Fruit fly (Drosophila melanogaster) whole organism, wandering third instar larva: ENCODE data around the gene pzg.

Experiments
- Abd-B ChIP-seq: fragments of >200 bp; optimal IDR thresholded peaks from 2 replicates; lab custom pipeline; 2017; ENCODE audit warnings: missing biosample characterization, missing genetic modification characterization
- CG32264 ChIP-seq: fragments of 200-800 bp; sonication (Bioruptor generic); optimal IDR thresholded peaks from 2 replicates; lab custom pipeline; 2016; ENCODE audit warnings: missing biosample characterization, missing genetic modification characterization
- CG9705 ChIP-seq: fragments of 200-800 bp; sonication (Bioruptor generic); optimal IDR thresholded peaks from 2 replicates; lab custom pipeline; 2018; ENCODE audit warnings: missing biosample characterization, mild to moderate bottlenecking, missing genetic modification characterization
- CrebA ChIP-seq: fragments of 200-800 bp; sonication (Bioruptor generic); optimal IDR thresholded peaks from 2 replicates; lab custom pipeline; 2016; ENCODE audit warnings: missing biosample characterization, mild to moderate bottlenecking, missing genetic modification characterization, borderline replicate concordance
- Dfd ChIP-seq: fragments of >200 bp; optimal IDR thresholded peaks from 2 replicates; lab custom pipeline; 2017; ENCODE audit warnings: missing biosample characterization, missing genetic modification characterization
- Dif ChIP-seq: fragments of 200-275, 200-300 bp; sonication (Bioruptor generic); optimal IDR thresholded peaks from 2 replicates; lab custom pipeline; 2018; ENCODE audit warnings: missing biosample characterization, missing genetic modification characterization; ENCODE audit not compliant: partially characterized antibody
- GATAd ChIP-seq: sonication (Bioruptor generic); optimal IDR thresholded peaks from 2 replicates; lab custom pipeline; 2016; ENCODE audit warnings: missing biosample characterization, missing genetic modification characterization
- HLH106 ChIP-seq: fragments of 200-800 bp; optimal IDR thresholded peaks from 3 replicates; lab custom pipeline; 2019; ENCODE audit warnings: missing biosample characterization, mild to moderate bottlenecking, missing genetic modification characterization, moderate library complexity
- Hnf4 ChIP-seq: fragments of 200-800 bp; sonication (Bioruptor generic); optimal IDR thresholded peaks from 2 replicates; lab custom pipeline; 2016; ENCODE audit warnings: missing biosample characterization, mild to moderate bottlenecking, missing genetic modification characterization
- Hr78 ChIP-seq: fragments of >200 bp; optimal IDR thresholded peaks from 2 replicates; lab custom pipeline; 2017; ENCODE audit warnings: missing biosample characterization, missing genetic modification characterization
- Hr83 ChIP-seq: fragments of 200-300 bp; sonication (Bioruptor generic); optimal IDR thresholded peaks from 2 replicates; lab custom pipeline; 2016; ENCODE audit warnings: missing biosample characterization, mild to moderate bottlenecking, missing genetic modification characterization, moderate library complexity; ENCODE audit not compliant: poor library complexity, severe bottlenecking
- Jra ChIP-seq: sonication (Bioruptor generic); optimal IDR thresholded peaks from 2 replicates; lab custom pipeline; 2016; ENCODE audit warnings: missing biosample characterization, missing genetic modification characterization
- Mio ChIP-seq: sonication (Bioruptor generic); optimal IDR thresholded peaks from 2 replicates; lab custom pipeline; 2016; ENCODE audit warnings: missing biosample characterization, missing genetic modification characterization
- Myc ChIP-seq: fragments of >200 bp; optimal IDR thresholded peaks from 2 replicates; lab custom pipeline; 2017
- N ChIP-seq: fragments of >200 bp; optimal IDR thresholded peaks from 2 replicates; lab custom pipeline; 2018; ENCODE audit warnings: missing biosample characterization, missing external identifiers, missing genetic modification characterization
- OdsH ChIP-seq: fragments of 200-800 bp; sonication (Bioruptor generic); optimal IDR thresholded peaks from 2 replicates; lab custom pipeline; 2016; ENCODE audit warnings: missing biosample characterization, mild to moderate bottlenecking, missing genetic modification characterization
- Rel ChIP-seq, 2 experiments: fragments of 200-800 bp; sonication (Bioruptor generic) in 1 of 2; optimal IDR thresholded peaks; 2 replicates in 1 of 2; 3 replicates in 1 of 2; lab custom pipeline; 2016 to 2019; ENCODE audit warnings: mild to moderate bottlenecking in 2 of 2, missing biosample characterization in 2 of 2, missing genetic modification characterization in 2 of 2, moderate library complexity in 1 of 2
- Sp1 ChIP-seq: fragments of 200-800 bp; sonication (Bioruptor generic); optimal IDR thresholded peaks from 3 replicates; lab custom pipeline; 2019; ENCODE audit warnings: missing biosample characterization, mild to moderate bottlenecking, missing genetic modification characterization, moderate library complexity
- Vsx2 ChIP-seq: fragments of 200-300, 225-300 bp; sonication (Bioruptor generic); optimal IDR thresholded peaks from 2 replicates; lab custom pipeline; 2018; ENCODE audit warnings: missing biosample characterization, missing genetic modification characterization; ENCODE audit not compliant: partially characterized antibody
- br ChIP-seq: fragments of 200-800 bp; sonication (Bioruptor generic); optimal IDR thresholded peaks from 2 replicates; lab custom pipeline; 2016; ENCODE audit warnings: missing biosample characterization, missing genetic modification characterization
- brk ChIP-seq: fragments of 200-800 bp; sonication (Bioruptor generic); optimal IDR thresholded peaks from 2 replicates; lab custom pipeline; 2016; ENCODE audit warnings: missing biosample characterization, mild to moderate bottlenecking, missing genetic modification characterization
- dl ChIP-seq, 2 experiments: fragments of 175-275, 200-275 bp in 1 of 2; fragments of 200-275 bp in 1 of 2; sonication (Bioruptor generic); optimal IDR thresholded peaks; lab custom pipeline; 2018; ENCODE audit warnings: mild to moderate bottlenecking in 2 of 2, missing biosample characterization in 2 of 2, missing genetic modification characterization in 2 of 2, moderate library complexity in 2 of 2; ENCODE audit not compliant: partially characterized antibody in 2 of 2, insufficient read depth in 1 of 2
- dmrt93B ChIP-seq: fragments of 200-800 bp; sonication (Bioruptor generic); optimal IDR thresholded peaks from 2 replicates; lab custom pipeline; 2018; ENCODE audit warnings: missing biosample characterization, mild to moderate bottlenecking, missing genetic modification characterization
- dsf ChIP-seq: sonication (Bioruptor generic); optimal IDR thresholded peaks from 2 replicates; lab custom pipeline; 2016; ENCODE audit warnings: missing biosample characterization, missing genetic modification characterization, borderline replicate concordance
- ey ChIP-seq: fragments of 200-800 bp; sonication (Bioruptor generic); optimal IDR thresholded peaks from 2 replicates; lab custom pipeline; 2016; ENCODE audit warnings: missing biosample characterization, missing genetic modification characterization
- foxo ChIP-seq, 2 experiments: fragments of 200-800 bp; sonication (Bioruptor generic); optimal IDR thresholded peaks; 2 replicates in 1 of 2; 3 replicates in 1 of 2; lab custom pipeline; 2016 to 2017; ENCODE audit warnings: missing biosample characterization in 2 of 2, missing genetic modification characterization in 2 of 2
- fru ChIP-seq: fragments of 200-800 bp; sonication (Bioruptor generic); optimal IDR thresholded peaks from 3 replicates; lab custom pipeline; 2016; ENCODE audit warnings: missing biosample characterization, mild to moderate bottlenecking, missing genetic modification characterization
- h ChIP-seq: fragments of 200-800 bp; sonication (Bioruptor generic); optimal IDR thresholded peaks from 3 replicates; lab custom pipeline; 2016; ENCODE audit warnings: missing biosample characterization, mild to moderate bottlenecking, missing genetic modification characterization
- jim ChIP-seq: fragments of 175-275, 200-325 bp; sonication (Bioruptor generic); optimal IDR thresholded peaks from 2 replicates; lab custom pipeline; 2016; ENCODE audit warnings: missing biosample characterization, mild to moderate bottlenecking, missing genetic modification characterization
- lola ChIP-seq: fragments of >200 bp; optimal IDR thresholded peaks from 2 replicates; lab custom pipeline; 2017; ENCODE audit warnings: missing biosample characterization, missing genetic modification characterization
- pan ChIP-seq: fragments of >200 bp; optimal IDR thresholded peaks from 2 replicates; lab custom pipeline; 2017
- psq ChIP-seq: fragments of 200-800 bp; sonication (Bioruptor generic); optimal IDR thresholded peaks from 3 replicates; lab custom pipeline; 2017; ENCODE audit warnings: missing biosample characterization, mild to moderate bottlenecking, missing genetic modification characterization, moderate library complexity
- rgr ChIP-seq: fragments of 200-800 bp; sonication (Bioruptor generic); optimal IDR thresholded peaks from 3 replicates; lab custom pipeline; 2016; ENCODE audit warnings: missing biosample characterization, mild to moderate bottlenecking, missing genetic modification characterization
- sage ChIP-seq: fragments of 200-800 bp; sonication (Bioruptor generic); optimal IDR thresholded peaks from 2 replicates; lab custom pipeline; 2016; ENCODE audit warnings: missing biosample characterization, mild to moderate bottlenecking, missing genetic modification characterization
- sv ChIP-seq: fragments of 200-800 bp; sonication (Bioruptor generic); optimal IDR thresholded peaks from 3 replicates; lab custom pipeline; 2016; ENCODE audit warnings: missing biosample characterization, missing genetic modification characterization
- tai ChIP-seq: sonication (Bioruptor generic); optimal IDR thresholded peaks from 2 replicates; lab custom pipeline; 2016; ENCODE audit warnings: missing biosample characterization, missing genetic modification characterization
- usp ChIP-seq: fragments of >200 bp; optimal IDR thresholded peaks from 2 replicates; lab custom pipeline; 2017; ENCODE audit warnings: missing biosample characterization, missing genetic modification characterization
- woc ChIP-seq: sonication (Bioruptor generic); optimal IDR thresholded peaks from 2 replicates; lab custom pipeline; 2016; ENCODE audit warnings: missing biosample characterization, mild to moderate bottlenecking, missing genetic modification characterization

The pzg gene

dm6 chr3L:21277897-21278530, 7.9 kb upstream of the pzg start:
- TF ChIP-seq Vsx2 (peak; percentile 39), h (peak; percentile 15), pan (lab: Kevin White, UChicago) (no peak), Rel (GFP tag; optimal IDR thresholded peaks at IDR 0.05; lab: Kevin White, UChicago) (no peak), Rel (tag; optimal IDR thresholded peaks at IDR 0.05; lab: Kevin White, UChicago) (peak; percentile 15)

- TF ChIP-seq sv (GFP tag; lab: Kevin White, UChicago) (no peak), GATAd (GFP tag; lab: Kevin White, UChicago) (no peak), Hnf4 (GFP tag; lab: Kevin White, UChicago) (no peak), dl (GFP tag; optimal IDR thresholded peaks at IDR 0.05; lab: Kevin White, UChicago; ENCODE audit: insufficient read depth in 1 of 2, partially characterized antibody in 2 of 2) (no peak), sage (GFP tag; lab: Kevin White, UChicago) (no peak), h (no peak), ey (GFP tag; lab: Kevin White, UChicago) (no peak), usp (no peak), pan (lab: Kevin White, UChicago) (no peak), CrebA (no peak), Myc (no peak), Hr78 (GFP tag; lab: Kevin White, UChicago) (no peak), jim (GFP tag; lab: Kevin White, UChicago) (no peak), CG9705 (no peak), br (no peak)
Observed at dm6 chr3L:21279168-21279567, 6.7 kb upstream of the pzg start.

- TF ChIP-seq Mio (GFP tag; lab: Kevin White, UChicago) = peak; percentile 21
- TF ChIP-seq OdsH = peak; percentile 65
- TF ChIP-seq psq (GFP tag; lab: Kevin White, UChicago) = peak; percentile 29
- no peak for TF ChIP-seq Dfd (GFP tag; lab: Kevin White, UChicago)
- TF ChIP-seq usp = no peak
- TF ChIP-seq jim (GFP tag; lab: Kevin White, UChicago) = no peak
- TF ChIP-seq dsf = no peak
- peak; percentile 62 for TF ChIP-seq ey (GFP tag; lab: Kevin White, UChicago)
- TF ChIP-seq brk (GFP tag; lab: Kevin White, UChicago) = peak; percentile 29
- no peak for TF ChIP-seq dmrt93B
- TF ChIP-seq Hr83 (GFP tag; lab: Kevin White, UChicago) = peak; percentile 67
- TF ChIP-seq sv (GFP tag; lab: Kevin White, UChicago) = peak; percentile 4
- no peak for TF ChIP-seq dl (GFP tag; optimal IDR thresholded peaks at IDR 0.05; lab: Kevin White, UChicago; ENCODE audit: insufficient read depth in 1 of 2, partially characterized antibody in 2 of 2)
- TF ChIP-seq Vsx2 = no peak
- TF ChIP-seq Myc = no peak
- TF ChIP-seq N = no peak
- TF ChIP-seq h = peak; percentile 87
- TF ChIP-seq woc (GFP tag; lab: Kevin White, UChicago) = no peak
- TF ChIP-seq rgr = peak; percentile 67
- TF ChIP-seq tai (GFP tag; lab: Kevin White, UChicago) = no peak
- no peak for TF ChIP-seq Hr78 (GFP tag; lab: Kevin White, UChicago)
- peak; percentile 8 to 74 for TF ChIP-seq foxo (GFP tag; optimal IDR thresholded peaks at IDR 0.05; lab: Kevin White, UChicago)
- TF ChIP-seq pan (lab: Kevin White, UChicago) = no peak
- no peak for TF ChIP-seq sage (GFP tag; lab: Kevin White, UChicago)
- TF ChIP-seq GATAd (GFP tag; lab: Kevin White, UChicago) = no peak
- TF ChIP-seq Hnf4 (GFP tag; lab: Kevin White, UChicago) = peak; percentile 15
- TF ChIP-seq Dif (GFP tag; lab: Kevin White, UChicago) = no peak
- TF ChIP-seq br = peak; percentile 68
- peak; percentile 55 for TF ChIP-seq Sp1
- no peak for TF ChIP-seq lola (GFP tag; lab: Kevin White, UChicago)
- no peak for TF ChIP-seq CG9705
- TF ChIP-seq Rel (GFP tag; optimal IDR thresholded peaks at IDR 0.05; lab: Kevin White, UChicago) = no peak
- peak; percentile 33 for TF ChIP-seq Rel (tag; optimal IDR thresholded peaks at IDR 0.05; lab: Kevin White, UChicago)
- peak; percentile 31 for TF ChIP-seq HLH106 (tag; lab: Kevin White, UChicago)
- TF ChIP-seq fru (GFP tag; lab: Kevin White, UChicago) = peak; percentile 63
- no peak for TF ChIP-seq CrebA
- TF ChIP-seq Jra (GFP tag; lab: Kevin White, UChicago) = peak; percentile 47
- no peak for TF ChIP-seq Abd-B (GFP tag; lab: Kevin White, UChicago)
- peak; percentile 4 for TF ChIP-seq CG32264 (GFP tag; lab: Kevin White, UChicago)
- TF ChIP-seq, all 38 proteins: peak for 18
Observed at dm6 chr3L:21279876-21280566, 5.9 kb upstream of the pzg start, which contains the start of gene AcCoAS. Gene AcCoAS, minus strand, starts transcription at chr3L:21280243.
